Fruit fly (Drosophila melanogaster): ENCODE measurements around the gene CG1309.

DNA sequence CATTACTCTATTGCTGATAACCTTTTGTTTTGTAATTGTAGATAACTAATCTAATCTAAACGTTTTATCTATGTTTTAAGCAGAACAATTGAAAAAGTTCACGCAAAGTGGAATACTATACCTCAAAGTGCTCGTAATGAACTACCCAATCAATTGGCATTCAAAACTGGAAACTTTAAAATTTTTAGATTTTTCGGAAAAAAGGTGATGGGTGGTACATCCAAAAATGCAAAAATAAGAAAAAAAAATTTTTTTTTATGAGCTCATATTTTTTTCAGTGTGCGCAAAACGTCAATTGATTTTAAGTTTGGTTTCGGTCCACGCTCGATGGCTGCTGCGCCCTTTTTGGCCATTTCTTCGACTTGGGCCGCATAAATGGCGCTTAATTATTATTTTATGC lies 51.4 kb downstream of the CG1309 start:
- TF ChIP-seq CG8478 (optimal IDR thresholded peaks at IDR 0.05) (no peak), psq (optimal IDR thresholded peaks at IDR 0.05) (no peak), usp (GFP tag; optimal IDR thresholded peaks at IDR 0.05) (no peak)

Measured in whole organism.